Fruit fly (Drosophila melanogaster) whole organism, pupa: ENCODE results near the gene IPIP.

Experiments used
- CG12605 ChIP-seq: fragments of 200-800 bp; sonication (Bioruptor generic); IDR thresholded peaks from 2 replicates; pipeline ENCODE4 v1.3.6; 2022; ENCODE audit warnings: missing biosample characterization, missing genetic modification characterization
- CG13204 ChIP-seq: fragments of 200-800 bp; sonication (Bioruptor generic); optimal IDR thresholded peaks from 2 replicates; lab custom pipeline; 2018; ENCODE audit warnings: missing biosample characterization, mild to moderate bottlenecking, missing genetic modification characterization, moderate library complexity
- CG15710 ChIP-seq: fragments of 200-800 bp; sonication (Bioruptor generic); optimal IDR thresholded peaks from 2 replicates; lab custom pipeline; 2018; ENCODE audit warnings: missing biosample characterization, mild to moderate bottlenecking, missing genetic modification characterization, moderate library complexity
- CG17806 ChIP-seq: fragments of 200-800 bp; sonication (Bioruptor generic); optimal IDR thresholded peaks from 2 replicates; lab custom pipeline; 2018; ENCODE audit warnings: missing biosample characterization, mild to moderate bottlenecking, missing genetic modification characterization, moderate library complexity
- CG34367 ChIP-seq: fragments of 200-800 bp; sonication (Bioruptor generic); optimal IDR thresholded peaks from 2 replicates; lab custom pipeline; 2018; ENCODE audit warnings: missing biosample characterization, mild to moderate bottlenecking, missing genetic modification characterization
- CG8159 ChIP-seq: fragments of 200-800 bp; sonication (Bioruptor generic); optimal IDR thresholded peaks from 3 replicates; lab custom pipeline; 2018; ENCODE audit warnings: missing biosample characterization, mild to moderate bottlenecking, missing genetic modification characterization, moderate library complexity
- CG9948 ChIP-seq: fragments of 200-800 bp; sonication (Bioruptor generic); optimal IDR thresholded peaks from 2 replicates; lab custom pipeline; 2018; ENCODE audit warnings: missing biosample characterization, mild to moderate bottlenecking, missing genetic modification characterization, moderate library complexity
- D1 ChIP-seq: fragments of 200-800 bp; sonication (Bioruptor generic); optimal IDR thresholded peaks from 2 replicates; lab custom pipeline; 2018; ENCODE audit warnings: missing biosample characterization, mild to moderate bottlenecking, missing genetic modification characterization, moderate library complexity
- EcR ChIP-seq: fragments of 200-800 bp; sonication (Bioruptor generic); optimal IDR thresholded peaks from 3 replicates; lab custom pipeline; 2019; ENCODE audit warnings: missing biosample characterization, missing genetic modification characterization, mild to moderate bottlenecking, moderate library complexity, missing genetic modification reagents
- Ets98B ChIP-seq: fragments of 200-800 bp; sonication (Bioruptor generic); IDR thresholded peaks from 2 replicates; pipeline ENCODE4 v1.3.6; 2022; ENCODE audit warnings: missing biosample characterization, missing genetic modification characterization
- Pif1A ChIP-seq: fragments of 200-800 bp; sonication (Bioruptor generic); optimal IDR thresholded peaks from 3 replicates; lab custom pipeline; 2016; ENCODE audit warnings: missing biosample characterization, missing genetic modification characterization
- Snoo ChIP-seq: fragments of 200-800 bp; sonication (Bioruptor generic); optimal IDR thresholded peaks from 3 replicates; lab custom pipeline; 2017; ENCODE audit warnings: missing biosample characterization, mild to moderate bottlenecking, missing genetic modification characterization, inconsistent platforms
- gl ChIP-seq: fragments of 200-800 bp; sonication (Bioruptor generic); optimal IDR thresholded peaks from 2 replicates; lab custom pipeline; 2018; ENCODE audit warnings: missing biosample characterization, mild to moderate bottlenecking, missing genetic modification characterization

DNA sequence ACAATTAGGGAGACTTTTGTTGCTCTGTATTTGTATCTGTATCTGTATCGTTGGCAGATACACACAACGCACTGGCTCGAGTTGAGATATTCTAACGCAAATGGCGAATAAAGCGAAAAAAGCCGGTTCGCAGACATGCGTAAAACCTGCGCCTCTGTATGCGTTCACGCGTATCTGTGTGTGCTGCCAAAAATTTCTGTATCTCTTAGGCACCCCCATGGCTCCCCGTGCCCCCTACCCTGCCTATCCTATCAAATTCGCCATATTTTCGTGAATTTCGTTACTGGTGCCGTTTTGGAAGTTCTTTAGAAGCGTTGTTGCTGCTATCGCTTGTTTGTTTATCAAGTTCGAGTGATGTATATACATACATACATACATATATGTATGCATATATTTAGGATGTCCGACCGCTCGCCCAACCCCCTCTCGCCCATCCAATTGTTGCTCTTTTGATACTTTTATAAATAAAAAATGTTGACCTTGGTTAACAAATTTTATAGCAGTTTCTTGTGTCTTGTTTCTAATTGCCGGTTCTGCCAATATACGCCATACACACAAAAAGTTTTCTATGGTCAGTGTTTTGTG, 38.0 kb downstream of the IPIP start:
- TF ChIP-seq CG12605 (GFP tag; lab: Robert Waterston, UW): no peak
- no peak for TF ChIP-seq CG8159 (tag; lab: Kevin White, UChicago)
- TF ChIP-seq Ets98B (GFP tag; lab: Robert Waterston, UW): no peak
- no peak for TF ChIP-seq gl (tag; lab: Kevin White, UChicago)
- no peak for TF ChIP-seq CG13204
- no peak for TF ChIP-seq Pif1A (GFP tag; lab: Kevin White, UChicago)
- no peak for TF ChIP-seq EcR (GFP tag; lab: Kevin White, UChicago)
- no peak for TF ChIP-seq CG34367
- no peak for TF ChIP-seq CG17806 (tag; lab: Kevin White, UChicago)
- TF ChIP-seq Snoo (tag; lab: Kevin White, UChicago): no peak
- TF ChIP-seq CG15710 (tag; lab: Kevin White, UChicago): no peak
- TF ChIP-seq D1 (tag; lab: Kevin White, UChicago): no peak
- no peak for TF ChIP-seq CG9948 (tag; lab: Kevin White, UChicago)
